Worm (Caenorhabditis elegans): ENCODE data around the gene plc-4.

The plc-4 gene

DNA sequence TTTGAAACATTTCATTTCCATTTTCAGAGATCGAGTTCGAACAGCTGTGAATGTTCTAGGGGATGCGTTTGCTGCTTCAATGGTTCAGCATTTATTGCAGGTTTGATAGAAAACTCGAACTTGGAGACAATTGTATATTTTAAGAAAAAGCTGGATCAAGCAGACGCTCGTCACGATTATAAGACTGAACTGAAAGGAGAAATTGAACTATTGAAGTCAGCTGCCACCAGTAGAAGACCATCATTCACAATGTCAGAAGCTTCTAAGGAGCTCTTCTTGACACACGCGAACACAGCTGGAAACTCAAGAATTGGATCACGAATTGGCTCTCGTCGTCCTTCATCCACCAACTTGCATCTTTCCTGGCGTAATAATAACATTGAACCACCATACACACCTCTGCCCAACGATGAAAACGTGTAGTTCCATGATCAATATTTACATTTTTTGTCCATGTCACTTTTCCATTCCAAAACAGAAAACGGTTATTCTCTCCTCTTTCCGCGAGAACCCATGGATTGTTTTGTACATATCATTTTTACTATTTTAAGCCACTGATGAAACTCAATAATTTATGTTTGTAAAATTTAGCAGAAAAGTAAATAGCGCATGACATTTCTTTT, 6.5 kb downstream of the plc-4 start (continued):
- TF ChIP-seq ceh-40 (GFP tag; IDR thresholded peaks at IDR 0.05): no peak
- no peak for TF ChIP-seq F22D6.2 (tag; optimal IDR thresholded peaks at IDR 0.05)
- TF ChIP-seq madf-10 (tag; optimal IDR thresholded peaks at IDR 0.05): peak; percentile 52
- TF ChIP-seq fkh-3 (tag; optimal IDR thresholded peaks at IDR 0.05): no peak
- TF ChIP-seq ztf-6 (GFP tag; IDR thresholded peaks at IDR 0.05): no peak
- no peak for TF ChIP-seq xnd-1 (tag; optimal IDR thresholded peaks at IDR 0.05)
- peak; percentile 88 for TF ChIP-seq repo-1 (tag; optimal IDR thresholded peaks at IDR 0.05)
- no peak for TF ChIP-seq bed-1 (GFP tag; IDR thresholded peaks at IDR 0.05)
- TF ChIP-seq snpc-3.4 (tag; optimal IDR thresholded peaks at IDR 0.05): peak; percentile 64
- no peak for TF ChIP-seq sea-2 (GFP tag; IDR thresholded peaks at IDR 0.05)
- TF ChIP-seq D2030.7 (GFP tag; IDR thresholded peaks at IDR 0.05): peak; percentile 34; the same call in 1 of the 2 replicates
- no peak for TF ChIP-seq ztf-28 (GFP tag; IDR thresholded peaks at IDR 0.05)
- no peak for TF ChIP-seq egrh-3 (GFP tag; IDR thresholded peaks at IDR 0.05)
- no peak for TF ChIP-seq nfya-2 (GFP tag; IDR thresholded peaks at IDR 0.05)
- peak; percentile 20 for TF ChIP-seq unc-130 (GFP tag; optimal IDR thresholded peaks at IDR 0.05)
- peak; percentile 24 for TF ChIP-seq rcor-1 (GFP tag; IDR thresholded peaks at IDR 0.05)
- no peak for TF ChIP-seq Y53F4B.3 (GFP tag; IDR thresholded peaks at IDR 0.05)
- TF ChIP-seq rpc-1 (optimal IDR thresholded peaks at IDR 0.05): no peak
- no peak for TF ChIP-seq rpc-1 (tag; optimal IDR thresholded peaks at IDR 0.05)
- TF ChIP-seq pha-4 (tag; optimal IDR thresholded peaks at IDR 0.05): peak; percentile 36

DNA sequence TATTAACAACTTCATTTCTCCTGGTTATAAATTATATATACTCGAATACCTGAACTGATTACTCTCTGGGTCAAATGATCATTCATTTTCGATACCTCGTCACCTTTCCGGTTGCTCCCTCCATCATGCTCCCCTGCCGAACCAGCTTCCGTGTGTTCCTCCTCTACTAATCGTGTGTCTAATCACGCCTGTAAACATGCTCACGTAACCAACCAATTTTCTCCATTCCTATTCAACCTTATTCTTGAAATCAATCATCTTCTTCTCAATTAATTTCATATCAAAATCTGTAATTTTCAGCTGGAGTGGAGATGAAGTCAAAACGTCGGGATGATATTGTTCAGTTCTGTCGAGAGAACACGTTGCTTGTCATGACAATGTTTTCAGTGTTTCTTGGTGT, 9.1 kb downstream of the plc-4 start, which contains the start of gene glt-6:
TSS of gene glt-6 (plus strand) at position 301 of the 400 bp plus-strand sequence.
- TF ChIP-seq chd-7 (tag; optimal IDR thresholded peaks at IDR 0.05): no peak
- TF ChIP-seq attf-6 (GFP tag; IDR thresholded peaks at IDR 0.05): no peak
- TF ChIP-seq ama-1 (optimal IDR thresholded peaks at IDR 0.05): no peak
- no peak for TF ChIP-seq ama-1 (GFP tag; optimal IDR thresholded peaks at IDR 0.05)
- no peak for TF ChIP-seq mxl-1 (tag; optimal IDR thresholded peaks at IDR 0.05)
- TF ChIP-seq nfya-2 (GFP tag; IDR thresholded peaks at IDR 0.05): no peak
- TF ChIP-seq akir-1 (GFP tag; optimal IDR thresholded peaks at IDR 0.05): no peak

DNA sequence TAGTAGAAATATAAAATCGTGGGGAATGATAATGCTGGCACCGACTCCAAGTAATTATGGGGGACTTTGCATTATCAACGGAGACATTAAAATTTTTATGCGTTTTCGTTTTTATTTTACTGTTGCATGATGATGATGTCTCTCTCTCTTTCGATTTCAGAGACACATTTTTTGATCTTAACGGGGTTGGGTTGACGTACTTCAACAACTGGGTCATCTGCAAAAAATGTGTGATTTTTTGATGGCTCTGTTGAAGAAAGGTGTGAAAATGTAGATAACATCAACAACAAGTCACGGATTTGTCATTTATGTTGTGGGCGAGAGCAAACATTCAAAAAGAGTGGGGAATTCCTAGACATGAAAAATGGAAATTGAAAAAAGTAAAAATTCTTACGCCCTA, 11.1 kb downstream of the plc-4 start, which contains the start of gene F55G1.15:
TSS of gene F55G1.15 (minus strand) at position 101 of the 400 bp plus-strand sequence.
- no peak for TF ChIP-seq B0261.1 (tag; optimal IDR thresholded peaks at IDR 0.05)
- no peak for TF ChIP-seq mes-4 (tag; optimal IDR thresholded peaks at IDR 0.05)
- TF ChIP-seq F52B5.7 (tag; optimal IDR thresholded peaks at IDR 0.05): no peak

DNA sequence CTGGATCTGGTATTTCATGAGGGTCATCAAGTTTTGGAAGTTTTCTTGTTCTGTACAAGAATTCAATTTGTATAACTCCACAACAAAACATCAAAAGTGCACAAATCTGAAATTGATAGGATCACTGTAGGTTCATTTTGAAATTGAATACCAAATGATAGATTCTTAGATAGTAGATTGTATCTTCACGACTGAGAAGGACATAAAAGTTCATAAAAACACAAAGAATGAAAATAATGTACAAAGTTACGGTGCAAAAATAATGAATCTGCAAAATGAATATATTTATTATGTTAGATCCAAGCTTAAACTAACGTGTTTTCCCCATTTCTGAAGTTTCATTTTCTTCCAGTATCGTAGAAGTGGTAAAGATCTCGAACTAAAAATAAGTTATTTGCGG, 11.5 kb downstream of the plc-4 start:
- TF ChIP-seq ZK185.1 (tag; optimal IDR thresholded peaks at IDR 0.05; ENCODE audit: poor library complexity, severe bottlenecking): no peak

DNA sequence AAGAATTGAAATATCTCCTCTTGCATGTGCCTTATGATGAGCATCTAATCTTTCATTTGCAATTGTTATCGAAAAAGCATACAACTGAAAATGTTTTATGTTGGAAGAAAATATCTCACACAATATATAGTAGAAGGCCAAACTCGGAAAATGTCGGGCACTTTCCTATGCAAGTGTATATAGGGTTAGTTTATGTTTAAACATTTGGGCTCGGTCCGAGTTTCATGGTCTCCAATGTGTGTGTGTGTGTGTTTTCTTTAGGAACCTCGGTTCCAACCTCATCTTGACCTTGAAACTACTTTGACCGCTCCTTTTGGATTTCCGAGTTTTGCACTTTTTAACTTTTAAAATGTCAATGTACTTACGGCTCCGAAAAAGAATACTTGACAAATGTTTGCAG, 13.2 kb downstream of the plc-4 start:
- TF ChIP-seq efl-1 (GFP tag; optimal IDR thresholded peaks at IDR 0.05) (no peak), rec-8 (tag; optimal IDR thresholded peaks at IDR 0.05) (peak in 1 of 2 experiments; percentile 12), fkh-3 (tag; optimal IDR thresholded peaks at IDR 0.05) (no peak), sdz-38 (tag; optimal IDR thresholded peaks at IDR 0.05) (no peak), F10E7.11 (tag; optimal IDR thresholded peaks at IDR 0.05) (no peak), zfh-2 (GFP tag; conservative IDR thresholded peaks at IDR 0.05) (no peak), lin-26 (GFP tag; IDR thresholded peaks at IDR 0.05) (peak; percentile 91), ets-4 (GFP tag; optimal IDR thresholded peaks at IDR 0.05) (no peak), aptf-3 (GFP tag; IDR thresholded peaks at IDR 0.05) (no peak), dox-1 (GFP tag; IDR thresholded peaks at IDR 0.05) (no peak), ekl-4 (GFP tag; IDR thresholded peaks at IDR 0.05) (no peak), ceh-40 (GFP tag; IDR thresholded peaks at IDR 0.05) (no peak), K12H6.12 (tag; optimal IDR thresholded peaks at IDR 0.05) (no peak), lin-35 (GFP tag; optimal IDR thresholded peaks at IDR 0.05) (no peak), mcd-1 (GFP tag; IDR thresholded peaks at IDR 0.05) (no peak), lin-54 (GFP tag; optimal IDR thresholded peaks at IDR 0.05) (no peak), snpc-1.3 (tag; optimal IDR thresholded peaks at IDR 0.05; ENCODE audit: insufficient read depth) (no peak)

Data from whole organism, young adult.